Fruit fly (Drosophila melanogaster): ENCODE measurements around the gene Sod1.

Gene Sod1

dm6 chr3L:11096195-11096908, 17.2 kb downstream of the Sod1 start, which contains the start of the genes CG46439, Iyd and CG33947 (continued):
- TF ChIP-seq Bgb (GFP tag; IDR thresholded peaks at IDR 0.05; ENCODE audit: partially characterized antibody): peak; percentile 37; the same call in 1 of the 2 replicates
- TF ChIP-seq Tbp (GFP tag; optimal IDR thresholded peaks at IDR 0.05): no peak
- no peak for TF ChIP-seq CG7372 (GFP tag; IDR thresholded peaks at IDR 0.05)
- TF ChIP-seq CG7987 (GFP tag; optimal IDR thresholded peaks at IDR 0.05): no peak
- TF ChIP-seq lbe (GFP tag; optimal IDR thresholded peaks at IDR 0.05): peak; percentile 73
- no peak for TF ChIP-seq CG11398 (GFP tag; optimal IDR thresholded peaks at IDR 0.05)
- TF ChIP-seq Meics (GFP tag; optimal IDR thresholded peaks at IDR 0.05): no peak
- peak; percentile 50 for TF ChIP-seq CG13287 (GFP tag; IDR thresholded peaks at IDR 0.05; ENCODE audit: partially characterized antibody)
- no peak for TF ChIP-seq CG7271 (tag; optimal IDR thresholded peaks at IDR 0.05)
- TF ChIP-seq CG13296 (GFP tag; optimal IDR thresholded peaks at IDR 0.05): peak; percentile 38
- peak in 1 of 2 experiments; percentile 77 for TF ChIP-seq bsh (GFP tag; optimal IDR thresholded peaks at IDR 0.05)
- no peak for TF ChIP-seq CG4282 (GFP tag; optimal IDR thresholded peaks at IDR 0.05)
- no peak for TF ChIP-seq CHES-1-like (GFP tag; optimal IDR thresholded peaks at IDR 0.05)
- no peak for TF ChIP-seq CG17802 (tag; optimal IDR thresholded peaks at IDR 0.05)
- TF ChIP-seq mirr (GFP tag; optimal IDR thresholded peaks at IDR 0.05): no peak
- TF ChIP-seq CG11696 (GFP tag; IDR thresholded peaks at IDR 0.05): no peak
- TF ChIP-seq Aef1 (GFP tag; IDR thresholded peaks at IDR 0.05): no peak
- TF ChIP-seq chif (GFP tag; optimal IDR thresholded peaks at IDR 0.05): no peak
- TF ChIP-seq CG2129 (GFP tag; IDR thresholded peaks at IDR 0.05; ENCODE audit: partially characterized antibody): no peak
- TF ChIP-seq exex (tag; optimal IDR thresholded peaks at IDR 0.05): peak; percentile 32
- no peak for TF ChIP-seq pan (optimal IDR thresholded peaks at IDR 0.05)
- no peak for TF ChIP-seq pan (GFP tag; optimal IDR thresholded peaks at IDR 0.05 in 1 of 2, IDR thresholded peaks at IDR 0.05 in 1 of 2)
- TF ChIP-seq PHDP (tag; optimal IDR thresholded peaks at IDR 0.05): peak; percentile 12
- peak; percentile 11 for TF ChIP-seq sug (tag; optimal IDR thresholded peaks at IDR 0.05)
- peak; percentile 25 for TF ChIP-seq CG17568 (GFP tag; optimal IDR thresholded peaks at IDR 0.05)
- no peak for TF ChIP-seq CG9932 (GFP tag; IDR thresholded peaks at IDR 0.05)
- TF ChIP-seq zfh2 (GFP tag; optimal IDR thresholded peaks at IDR 0.05): peak; percentile 22
- TF ChIP-seq NfI (GFP tag; optimal IDR thresholded peaks at IDR 0.05): peak; percentile 26
- no peak for TF ChIP-seq CG14710 (tag; optimal IDR thresholded peaks at IDR 0.05)
- TF ChIP-seq Lhr (GFP tag; optimal IDR thresholded peaks at IDR 0.05): no peak
- TF ChIP-seq Hand (GFP tag; optimal IDR thresholded peaks at IDR 0.05): peak; percentile 58
- peak; percentile 17 for TF ChIP-seq unpg (GFP tag; optimal IDR thresholded peaks at IDR 0.05)
- no peak for TF ChIP-seq CG7745 (tag; optimal IDR thresholded peaks at IDR 0.05)
- TF ChIP-seq Eip74EF (GFP tag; optimal IDR thresholded peaks at IDR 0.05): peak in 1 of 2 experiments; percentile 68
- TF ChIP-seq CG34224 (GFP tag; IDR thresholded peaks at IDR 0.05; ENCODE audit: partially characterized antibody): peak; percentile 56; the same call in 2 of the 3 replicates
- TF ChIP-seq CG8281 (tag; optimal IDR thresholded peaks at IDR 0.05): no peak
- no peak for TF ChIP-seq Abd-B (GFP tag; optimal IDR thresholded peaks at IDR 0.05)
- no peak for TF ChIP-seq BEAF-32 (GFP tag; optimal IDR thresholded peaks at IDR 0.05)
- peak; percentile 4; the same call in 1 of the 3 replicates for TF ChIP-seq ci (GFP tag; IDR thresholded peaks at IDR 0.05)
- TF ChIP-seq CG32772 (GFP tag; IDR thresholded peaks at IDR 0.05): no peak
- no peak for TF ChIP-seq aop (GFP tag; IDR thresholded peaks at IDR 0.05)
- TF ChIP-seq Poxn (GFP tag; IDR thresholded peaks at IDR 0.05): no peak
- TF ChIP-seq sens (GFP tag): peak; percentile 82
- TF ChIP-seq CG34376 (GFP tag; optimal IDR thresholded peaks at IDR 0.05): peak; percentile 41
- no peak for TF ChIP-seq CG31224 (GFP tag; IDR thresholded peaks at IDR 0.05)
- TF ChIP-seq CG31388 (GFP tag; optimal IDR thresholded peaks at IDR 0.05): no peak
- TF ChIP-seq CG4360 (GFP tag; IDR thresholded peaks at IDR 0.05): peak; percentile 38; the same call in 1 of the 2 replicates
- TF ChIP-seq kah (GFP tag; optimal IDR thresholded peaks at IDR 0.05): no peak
- peak; percentile 40; the same call in 1 of the 3 replicates for TF ChIP-seq so (GFP tag; IDR thresholded peaks at IDR 0.05)

Data from whole organism, embryonic.